Fruit fly (Drosophila melanogaster) whole organism, embryonic: Measurements from ENCODE around the gene Ror.

Source experiments
- Abd-B ChIP-seq: fragments of 200-800 bp; sonication (Bioruptor generic); optimal IDR thresholded peaks from 2 replicates; lab custom pipeline; 2018; ENCODE audit warnings: missing biosample characterization, mild to moderate bottlenecking, missing genetic modification characterization, moderate library complexity
- Antp ChIP-seq: fragments of 200-800 bp; sonication (Bioruptor generic); optimal IDR thresholded peaks from 3 replicates; lab custom pipeline; 2016; ENCODE audit warnings: missing biosample characterization, missing genetic modification characterization
- Bgb ChIP-seq: fragments of 200-800 bp; sonication (Bioruptor generic); IDR thresholded peaks from 2 replicates; pipeline ENCODE4 v1.3.6; 2022; ENCODE audit warnings: missing biosample characterization, missing genetic modification characterization; ENCODE audit not compliant: partially characterized antibody
- CG10147 ChIP-seq: fragments of 200-800 bp; sonication (Bioruptor generic); optimal IDR thresholded peaks from 2 replicates; lab custom pipeline; 2019; ENCODE audit warnings: missing biosample characterization, mild to moderate bottlenecking, missing genetic modification characterization, moderate library complexity
- CG10267 ChIP-seq: fragments of 200-800 bp; sonication (Bioruptor generic); optimal IDR thresholded peaks from 2 replicates; lab custom pipeline; 2018; ENCODE audit warnings: missing biosample characterization, mild to moderate bottlenecking, missing genetic modification characterization, moderate library complexity
- CG13624 ChIP-seq: fragments of 200-800 bp; sonication (Bioruptor generic); optimal IDR thresholded peaks from 2 replicates; lab custom pipeline; 2016; ENCODE audit warnings: missing biosample characterization, missing genetic modification characterization
- CG14441 ChIP-seq: fragments of 200-800 bp; sonication (Bioruptor generic); IDR thresholded peaks from 2 replicates; pipeline ENCODE4 v1.3.6; 2022; ENCODE audit warnings: missing biosample characterization, missing genetic modification characterization
- CG1647 ChIP-seq: fragments of 200-800 bp; sonication (Bioruptor generic); optimal IDR thresholded peaks from 3 replicates; lab custom pipeline; 2016; ENCODE audit warnings: missing biosample characterization, missing genetic modification characterization
- CG2116 ChIP-seq: fragments of 200-800 bp; sonication (Bioruptor generic); optimal IDR thresholded peaks from 3 replicates; lab custom pipeline; 2018; ENCODE audit warnings: missing biosample characterization, mild to moderate bottlenecking, missing genetic modification characterization
- CG4328 ChIP-seq: fragments of 200-800 bp; sonication (Bioruptor generic); optimal IDR thresholded peaks from 3 replicates; lab custom pipeline; 2017; ENCODE audit warnings: missing biosample characterization, missing genetic modification reagents, missing genetic modification characterization
- CG4424 ChIP-seq: fragments of 200-800 bp; sonication (Bioruptor generic); optimal IDR thresholded peaks from 3 replicates; lab custom pipeline; 2016; ENCODE audit warnings: missing biosample characterization, missing genetic modification characterization
- CG4707 ChIP-seq: fragments of 200-800 bp; sonication (Bioruptor generic); optimal IDR thresholded peaks from 2 replicates; lab custom pipeline; 2018; ENCODE audit warnings: missing biosample characterization, mild to moderate bottlenecking, missing genetic modification characterization, moderate library complexity
- CG6654 ChIP-seq: fragments of 200-800 bp; sonication (Bioruptor generic); optimal IDR thresholded peaks from 2 replicates; lab custom pipeline; 2017; ENCODE audit warnings: missing biosample characterization, mild to moderate bottlenecking, missing genetic modification characterization
- CG6683 ChIP-seq: fragments of 200-800 bp; sonication (Bioruptor generic); optimal IDR thresholded peaks from 2 replicates; lab custom pipeline; 2017; ENCODE audit warnings: missing biosample characterization, mild to moderate bottlenecking, missing genetic modification characterization, missing genetic modification reagents
- CG7839 ChIP-seq: fragments of 200-800 bp; sonication (Bioruptor generic); optimal IDR thresholded peaks from 3 replicates; lab custom pipeline; 2018; ENCODE audit warnings: missing biosample characterization, mild to moderate bottlenecking, missing genetic modification characterization, moderate library complexity
- CG8359 ChIP-seq: fragments of 200-800 bp; sonication (Bioruptor generic); optimal IDR thresholded peaks from 2 replicates; lab custom pipeline; 2017; ENCODE audit warnings: missing biosample characterization, mild to moderate bottlenecking, missing genetic modification characterization, borderline replicate concordance
- CG8765 ChIP-seq: fragments of 200-800 bp; sonication (Bioruptor generic); IDR thresholded peaks from 2 replicates; pipeline ENCODE4 v1.3.6; 2022; ENCODE audit warnings: missing biosample characterization, missing genetic modification characterization
- CG9215 ChIP-seq: fragments of 200-800 bp; sonication (Bioruptor generic); IDR thresholded peaks from 2 replicates; pipeline ENCODE4 v1.3.6; 2022; ENCODE audit warnings: missing biosample characterization, missing genetic modification characterization
- CTCF ChIP-seq: fragments of 200-800 bp; sonication (Bioruptor generic); optimal IDR thresholded peaks from 2 replicates; lab custom pipeline; 2017; ENCODE audit warnings: missing biosample characterization, mild to moderate bottlenecking, missing genetic modification characterization, moderate library complexity
- Camta ChIP-seq: fragments of 200-800 bp; sonication (Bioruptor generic); optimal IDR thresholded peaks from 2 replicates; lab custom pipeline; 2016; ENCODE audit warnings: missing biosample characterization, missing genetic modification characterization
- D19A ChIP-seq: fragments of 200-800 bp; optimal IDR thresholded peaks from 3 replicates; lab custom pipeline; 2019; ENCODE audit warnings: missing biosample characterization, mild to moderate bottlenecking, missing genetic modification characterization, moderate library complexity
- Dek ChIP-seq: fragments of 200-800 bp; sonication (Bioruptor generic); optimal IDR thresholded peaks from 3 replicates; lab custom pipeline; 2019; ENCODE audit warnings: missing biosample characterization, mild to moderate bottlenecking, missing genetic modification characterization, moderate library complexity
- Dref ChIP-seq: fragments of 200-800 bp; sonication (Bioruptor generic); IDR thresholded peaks from 2 replicates; pipeline ENCODE4 v1.3.6; 2022; ENCODE audit warnings: missing biosample characterization, missing genetic modification characterization
- HLHmδ ChIP-seq: fragments of 200-800 bp; sonication (Bioruptor generic); optimal IDR thresholded peaks from 2 replicates; lab custom pipeline; 2018; ENCODE audit warnings: missing biosample characterization, mild to moderate bottlenecking, missing genetic modification characterization, moderate library complexity
- Hand ChIP-seq: fragments of 200-800 bp; sonication (Bioruptor generic); optimal IDR thresholded peaks from 2 replicates; lab custom pipeline; 2017; ENCODE audit warnings: mild to moderate bottlenecking, missing biosample characterization, missing genetic modification reagents, missing genetic modification characterization
- Lim3 ChIP-seq: fragments of 200-800 bp; sonication (Bioruptor generic); IDR thresholded peaks from 2 replicates; pipeline ENCODE4 v1.3.6; 2022; ENCODE audit warnings: missing biosample characterization, missing genetic modification characterization
- Lpt ChIP-seq: fragments of >200 bp; optimal IDR thresholded peaks from 2 replicates; lab custom pipeline; 2018; ENCODE audit warnings: missing biosample characterization, missing genetic modification characterization
- MESR4 ChIP-seq: fragments of 200-800 bp; sonication (Bioruptor generic); optimal IDR thresholded peaks from 2 replicates; lab custom pipeline; 2018; ENCODE audit warnings: missing biosample characterization, mild to moderate bottlenecking, missing genetic modification characterization, moderate library complexity
- NC2β ChIP-seq: fragments of 200-800 bp; sonication (Bioruptor generic); optimal IDR thresholded peaks from 2 replicates; lab custom pipeline; 2016; ENCODE audit warnings: missing biosample characterization, missing genetic modification characterization
- Nf-YC ChIP-seq: fragments of 200-800 bp; optimal IDR thresholded peaks from 3 replicates; lab custom pipeline; 2019; ENCODE audit warnings: missing biosample characterization, mild to moderate bottlenecking, missing genetic modification characterization, moderate library complexity
- Rfx ChIP-seq: fragments of 200-800 bp; sonication (Bioruptor generic); IDR thresholded peaks from 2 replicates; pipeline ENCODE4 v1.3.6; 2022; ENCODE audit warnings: missing biosample characterization, missing genetic modification characterization
- Sin3A ChIP-seq: fragments of >200 bp; optimal IDR thresholded peaks from 2 replicates; lab custom pipeline; 2018
- Spps ChIP-seq: fragments of 200-800 bp; sonication (Bioruptor generic); optimal IDR thresholded peaks from 2 replicates; lab custom pipeline; 2018; ENCODE audit warnings: missing biosample characterization, mild to moderate bottlenecking, missing genetic modification characterization
- Sry-δ ChIP-seq: fragments of 200-800 bp; sonication (Bioruptor generic); optimal IDR thresholded peaks from 2 replicates; lab custom pipeline; 2016; ENCODE audit warnings: missing biosample characterization, missing genetic modification characterization
- ato ChIP-seq: fragments of 200-800 bp; sonication (Bioruptor generic); IDR thresholded peaks from 2 replicates; pipeline ENCODE4 v1.3.6; 2022; ENCODE audit warnings: missing biosample characterization, missing genetic modification characterization; ENCODE audit not compliant: partially characterized antibody
- bsh ChIP-seq, 2 experiments: fragments of 200-800 bp; sonication (Bioruptor generic); optimal IDR thresholded peaks; 2 replicates each; lab custom pipeline; 2017 to 2018; ENCODE audit warnings: mild to moderate bottlenecking in 2 of 2, missing biosample characterization in 2 of 2, missing genetic modification characterization in 2 of 2, moderate library complexity in 1 of 2
- cato ChIP-seq: fragments of 200-800 bp; sonication (Bioruptor generic); optimal IDR thresholded peaks from 2 replicates; lab custom pipeline; 2016; ENCODE audit warnings: missing biosample characterization, missing genetic modification characterization, borderline replicate concordance
- dimm ChIP-seq: fragments of 200-800 bp; sonication (Bioruptor generic); IDR thresholded peaks from 2 replicates; pipeline ENCODE4 v1.3.6; 2022; ENCODE audit warnings: missing biosample characterization, missing genetic modification characterization
- emc ChIP-seq: fragments of 200-800 bp; sonication (Bioruptor generic); optimal IDR thresholded peaks from 2 replicates; lab custom pipeline; 2016; ENCODE audit warnings: missing biosample characterization, missing genetic modification characterization
- ems ChIP-seq: fragments of 200-800 bp; sonication (Bioruptor generic); optimal IDR thresholded peaks from 3 replicates; lab custom pipeline; 2016; ENCODE audit warnings: missing biosample characterization, missing genetic modification characterization
- fru ChIP-seq: fragments of >200 bp; optimal IDR thresholded peaks from 2 replicates; lab custom pipeline; 2017
- gce ChIP-seq: fragments of 200-800 bp; sonication (Bioruptor generic); IDR thresholded peaks from 3 replicates; pipeline ENCODE4 v1.3.6; 2022; ENCODE audit warnings: missing biosample characterization, missing genetic modification characterization
- inv ChIP-seq: fragments of 200-800 bp; sonication (Bioruptor generic); IDR thresholded peaks from 2 replicates; pipeline ENCODE4 v1.3.6; 2022; ENCODE audit warnings: missing biosample characterization, missing genetic modification characterization; ENCODE audit not compliant: partially characterized antibody
- nerfin-2 ChIP-seq: fragments of 200-800 bp; sonication (Bioruptor generic); IDR thresholded peaks from 2 replicates; pipeline ENCODE4 v1.3.6; 2022; ENCODE audit warnings: missing biosample characterization, missing genetic modification characterization; ENCODE audit not compliant: partially characterized antibody
- nom ChIP-seq: fragments of 200-800 bp; sonication (Bioruptor generic); optimal IDR thresholded peaks from 2 replicates; lab custom pipeline; 2017; ENCODE audit warnings: missing biosample characterization, missing genetic modification characterization, mild to moderate bottlenecking, moderate library complexity, missing genetic modification reagents
- sens-2 ChIP-seq: fragments of 200-800 bp; sonication (Bioruptor generic); IDR thresholded peaks from 2 replicates; pipeline ENCODE4 v1.3.6; 2022; ENCODE audit warnings: missing biosample characterization, missing genetic modification characterization
- shn ChIP-seq: fragments of 200-800 bp; sonication (Bioruptor generic); optimal IDR thresholded peaks from 3 replicates; lab custom pipeline; 2016; ENCODE audit warnings: missing biosample characterization, missing genetic modification characterization
- sisA ChIP-seq: fragments of 200-800 bp; sonication (Bioruptor generic); IDR thresholded peaks from 2 replicates; pipeline ENCODE4 v1.3.6; 2022; ENCODE audit warnings: missing biosample characterization, missing genetic modification characterization
- toy ChIP-seq: fragments of 200-800 bp; sonication (Bioruptor generic); IDR thresholded peaks from 2 replicates; pipeline ENCODE4 v1.3.6; 2022; ENCODE audit warnings: missing biosample characterization, missing genetic modification characterization
- wek ChIP-seq: fragments of 200-800 bp; sonication (Bioruptor generic); optimal IDR thresholded peaks from 3 replicates; lab custom pipeline; 2018; ENCODE audit warnings: missing biosample characterization, mild to moderate bottlenecking, missing genetic modification characterization, moderate library complexity
- zfh1 ChIP-seq: fragments of 200-800 bp; sonication (Bioruptor generic); IDR thresholded peaks from 3 replicates; pipeline ENCODE4 v1.3.6; 2022; ENCODE audit warnings: missing biosample characterization, missing genetic modification characterization

Ror gene

dm6 chr2L:10299077-10299809 is 47.6 kb downstream of the Ror start (continued):
- TF ChIP-seq nerfin-2 (GFP tag; lab: Robert Waterston, UW) (no peak), CG7839 (tag; lab: Kevin White, UChicago) (peak; percentile 60), sisA (GFP tag; lab: Robert Waterston, UW) (no peak), Dref (GFP tag; lab: Robert Waterston, UW) (no peak), CTCF (no peak), Sry-δ (GFP tag; lab: Kevin White, UChicago) (no peak), zfh1 (GFP tag; lab: Robert Waterston, UW) (no peak), emc (GFP tag; lab: Kevin White, UChicago) (no peak), Hand (GFP tag; lab: Kevin White, UChicago) (no peak), MESR4 (GFP tag; lab: Kevin White, UChicago) (peak; percentile 70), CG6654 (GFP tag; lab: Kevin White, UChicago) (no peak), CG10267 (tag; lab: Kevin White, UChicago) (no peak), CG4424 (GFP tag; lab: Kevin White, UChicago) (no peak), CG14441 (GFP tag; lab: Robert Waterston, UW) (no peak), shn (no peak), CG6683 (GFP tag; lab: Kevin White, UChicago) (no peak), CG8359 (GFP tag; lab: Kevin White, UChicago) (no peak), ems (GFP tag; lab: Kevin White, UChicago) (no peak), Lim3 (no peak), CG13624 (GFP tag; lab: Kevin White, UChicago) (no peak), Abd-B (GFP tag; lab: Kevin White, UChicago) (no peak), nom (GFP tag; lab: Kevin White, UChicago) (no peak), CG9215 (GFP tag; lab: Robert Waterston, UW) (no peak), fru (lab: Kevin White, UChicago) (no peak), Lpt (GFP tag; lab: Kevin White, UChicago) (no peak), bsh (GFP tag; optimal IDR thresholded peaks at IDR 0.05; lab: Kevin White, UChicago) (peak in 1 of 2 experiments; percentile 25), inv (GFP tag; lab: Robert Waterston, UW) (no peak), D19A (tag; lab: Kevin White, UChicago) (peak; percentile 90), ato (GFP tag; lab: Robert Waterston, UW) (no peak), CG4707 (no peak), Nf-YC (no peak), CG8765 (GFP tag; lab: Robert Waterston, UW) (no peak), Spps (tag; lab: Kevin White, UChicago) (no peak), Sin3A (lab: Kevin White, UChicago) (no peak), toy (GFP tag; lab: Robert Waterston, UW) (no peak), sens-2 (no peak), gce (GFP tag; lab: Robert Waterston, UW) (no peak), CG10147 (GFP tag; lab: Kevin White, UChicago) (no peak), CG1647 (no peak), Bgb (no peak), Dek (tag; lab: Kevin White, UChicago) (no peak), Rfx (GFP tag; lab: Robert Waterston, UW) (no peak), HLHmδ (GFP tag; lab: Kevin White, UChicago) (no peak), Antp (GFP tag; lab: Kevin White, UChicago) (no peak), CG4328 (GFP tag; lab: Kevin White, UChicago) (no peak), cato (GFP tag; lab: Kevin White, UChicago) (no peak), wek (GFP tag; lab: Kevin White, UChicago) (no peak), NC2β (GFP tag; lab: Kevin White, UChicago) (no peak), CG2116 (GFP tag; lab: Kevin White, UChicago) (no peak), dimm (GFP tag; lab: Robert Waterston, UW) (no peak), Camta (GFP tag; lab: Kevin White, UChicago) (no peak)
